Fruit fly (Drosophila melanogaster): ENCODE results near the gene Rpn12R.

DNA sequence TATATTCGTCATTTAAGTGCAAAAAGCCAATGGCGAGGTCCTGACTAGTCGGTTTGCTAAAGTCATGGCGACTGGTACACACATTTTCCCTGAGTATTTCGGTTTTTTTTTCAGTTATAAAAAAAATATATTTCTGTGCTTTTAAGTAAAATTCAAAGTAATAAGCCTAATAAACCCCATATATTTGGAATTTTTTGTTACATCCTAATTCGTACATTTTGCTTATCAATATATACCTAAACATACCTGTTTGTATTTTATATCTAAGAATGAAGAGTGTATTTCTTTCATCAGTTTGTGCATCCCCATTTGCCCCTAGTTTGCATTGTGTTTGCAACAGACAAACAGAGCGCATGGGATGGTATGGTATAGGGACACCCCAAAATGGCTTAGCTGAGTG, 6.8 kb downstream of the Rpn12R start:
- TF ChIP-seq Ets98B (GFP tag; IDR thresholded peaks at IDR 0.05) (no peak), CG15710 (tag; optimal IDR thresholded peaks at IDR 0.05) (no peak), CG12605 (GFP tag; IDR thresholded peaks at IDR 0.05) (no peak), CG14655 (GFP tag; optimal IDR thresholded peaks at IDR 0.05) (peak; percentile 31)
